Fruit fly (Drosophila melanogaster) whole organism, embryonic: Measurements from ENCODE around the gene CG13893.
A peak's percentile ranks its signal among the peaks of the same experiment; 100 is the strongest.

Experiments
- ATbp ChIP-seq: fragments of 200-800 bp; sonication (Bioruptor generic); optimal IDR thresholded peaks from 2 replicates; lab custom pipeline; 2017; ENCODE audit warnings: missing biosample characterization, mild to moderate bottlenecking, missing genetic modification characterization, missing genetic modification reagents
- Atf-2 ChIP-seq: fragments of 200-800 bp; sonication (Bioruptor generic); optimal IDR thresholded peaks from 2 replicates; lab custom pipeline; 2016; ENCODE audit warnings: missing biosample characterization, missing genetic modification characterization
- Awh ChIP-seq: fragments of 200-800 bp; sonication (Bioruptor generic); IDR thresholded peaks from 2 replicates; pipeline ENCODE4, ENCODE4 v1.3.6; 2022; ENCODE audit warnings: missing biosample characterization, missing genetic modification characterization
- Bdp1 ChIP-seq: fragments of 200-800 bp; sonication (Bioruptor generic); optimal IDR thresholded peaks from 3 replicates; lab custom pipeline; 2016; ENCODE audit warnings: missing biosample characterization, missing genetic modification characterization
- CG1024 ChIP-seq: fragments of 200-800 bp; sonication (Bioruptor generic); IDR thresholded peaks from 2 replicates; pipeline ENCODE4 v1.3.6; 2022; ENCODE audit warnings: missing biosample characterization, missing genetic modification characterization
- CG10431 ChIP-seq: fragments of 200-800 bp; sonication (Bioruptor generic); optimal IDR thresholded peaks from 3 replicates; lab custom pipeline; 2018; ENCODE audit warnings: missing biosample characterization, mild to moderate bottlenecking, missing genetic modification characterization
- CG12236 ChIP-seq: fragments of 200-800 bp; sonication (Bioruptor generic); optimal IDR thresholded peaks from 2 replicates; lab custom pipeline; 2016; ENCODE audit warnings: missing biosample characterization, missing genetic modification characterization
- CG1647 ChIP-seq: fragments of 200-800 bp; sonication (Bioruptor generic); optimal IDR thresholded peaks from 3 replicates; lab custom pipeline; 2016; ENCODE audit warnings: missing biosample characterization, missing genetic modification characterization
- CG17612 ChIP-seq: fragments of 200-800 bp; sonication (Bioruptor generic); IDR thresholded peaks from 2 replicates; pipeline ENCODE4 v1.3.6; 2022; ENCODE audit warnings: missing biosample characterization, missing genetic modification characterization
- CG30403 ChIP-seq: fragments of 200-800 bp; sonication (Bioruptor generic); optimal IDR thresholded peaks from 3 replicates; lab custom pipeline; 2016; ENCODE audit warnings: missing biosample characterization, missing genetic modification characterization
- CG3995 ChIP-seq: fragments of 200-800 bp; sonication (Bioruptor generic); optimal IDR thresholded peaks from 3 replicates; lab custom pipeline; 2016; ENCODE audit warnings: missing biosample characterization, missing genetic modification characterization
- CG43689 ChIP-seq: fragments of 200-800 bp; sonication (Bioruptor generic); IDR thresholded peaks from 2 replicates; pipeline ENCODE4 v1.3.6; 2022; ENCODE audit warnings: missing biosample characterization, missing genetic modification characterization
- CG4707 ChIP-seq: fragments of 200-800 bp; sonication (Bioruptor generic); optimal IDR thresholded peaks from 2 replicates; lab custom pipeline; 2018; ENCODE audit warnings: missing biosample characterization, mild to moderate bottlenecking, missing genetic modification characterization, moderate library complexity
- CG4854 ChIP-seq: fragments of 200-800 bp; sonication (Bioruptor generic); optimal IDR thresholded peaks from 2 replicates; lab custom pipeline; 2016; ENCODE audit warnings: missing biosample characterization, missing genetic modification characterization, inconsistent platforms
- CG8478 ChIP-seq: fragments of >200 bp; optimal IDR thresholded peaks from 2 replicates; lab custom pipeline; 2018
- CG8765 ChIP-seq: fragments of 200-800 bp; sonication (Bioruptor generic); IDR thresholded peaks from 2 replicates; pipeline ENCODE4 v1.3.6; 2022; ENCODE audit warnings: missing biosample characterization, missing genetic modification characterization
- CG9609 ChIP-seq: fragments of 200-800 bp; sonication (Bioruptor generic); optimal IDR thresholded peaks from 3 replicates; lab custom pipeline; 2016; ENCODE audit warnings: missing biosample characterization, missing genetic modification characterization
- CG9797 ChIP-seq: fragments of 200-800 bp; sonication (Bioruptor generic); optimal IDR thresholded peaks from 3 replicates; lab custom pipeline; 2018; ENCODE audit warnings: missing biosample characterization, mild to moderate bottlenecking, missing genetic modification characterization
- CHES-1-like ChIP-seq: fragments of 200-800 bp; sonication (Bioruptor generic); optimal IDR thresholded peaks from 2 replicates; lab custom pipeline; 2016; ENCODE audit warnings: missing biosample characterization, missing genetic modification characterization
- Dek ChIP-seq: fragments of 200-800 bp; sonication (Bioruptor generic); optimal IDR thresholded peaks from 3 replicates; lab custom pipeline; 2019; ENCODE audit warnings: missing biosample characterization, mild to moderate bottlenecking, missing genetic modification characterization, moderate library complexity
- Ets97D ChIP-seq: fragments of 200-800 bp; sonication (Bioruptor generic); optimal IDR thresholded peaks from 3 replicates; lab custom pipeline; 2016; ENCODE audit warnings: missing biosample characterization, missing genetic modification characterization
- Fer2 ChIP-seq: fragments of 200-800 bp; sonication (Bioruptor generic); optimal IDR thresholded peaks from 2 replicates; lab custom pipeline; 2018; ENCODE audit warnings: missing biosample characterization, mild to moderate bottlenecking, missing genetic modification characterization, moderate library complexity
- Gug ChIP-seq: fragments of 200-800 bp; sonication (Bioruptor generic); IDR thresholded peaks from 4 replicates; pipeline ENCODE4 v1.3.6; 2022; ENCODE audit warnings: missing biosample characterization, missing genetic modification characterization
- H15 ChIP-seq: fragments of 200-800 bp; sonication (Bioruptor generic); IDR thresholded peaks from 3 replicates; pipeline ENCODE4 v1.3.6; 2022; ENCODE audit warnings: missing biosample characterization, missing genetic modification characterization
- Hmx ChIP-seq: fragments of 200-800 bp; sonication (Bioruptor generic); optimal IDR thresholded peaks from 2 replicates; lab custom pipeline; 2016; ENCODE audit warnings: missing biosample characterization, missing genetic modification characterization
- Med ChIP-seq: fragments of 200-800 bp; sonication (Bioruptor generic); peaks from one replicate; lab custom pipeline; 2016; ENCODE audit warnings: missing biosample characterization, missing genetic modification characterization, mild to moderate bottlenecking, inconsistent platforms, moderate library complexity
- Oli ChIP-seq: fragments of 200-800 bp; sonication (Bioruptor generic); optimal IDR thresholded peaks from 2 replicates; lab custom pipeline; 2018; ENCODE audit warnings: missing biosample characterization, mild to moderate bottlenecking, missing genetic modification characterization, moderate library complexity
- Spps ChIP-seq: fragments of 200-800 bp; sonication (Bioruptor generic); optimal IDR thresholded peaks from 2 replicates; lab custom pipeline; 2018; ENCODE audit warnings: missing biosample characterization, mild to moderate bottlenecking, missing genetic modification characterization
- Tbp ChIP-seq: fragments of >200 bp; optimal IDR thresholded peaks from 2 replicates; lab custom pipeline; 2018; ENCODE audit warnings: missing biosample characterization, missing genetic modification characterization
- Usf ChIP-seq: fragments of 200-800 bp; sonication (Bioruptor generic); optimal IDR thresholded peaks from 2 replicates; lab custom pipeline; 2017; ENCODE audit warnings: missing genotype, missing biosample characterization, missing genetic modification characterization
- ab ChIP-seq: fragments of 200-800 bp; sonication (Bioruptor generic); optimal IDR thresholded peaks from 2 replicates; lab custom pipeline; 2016; ENCODE audit warnings: missing biosample characterization, missing genetic modification characterization
- aop ChIP-seq: fragments of 200-800 bp; sonication (Bioruptor generic); IDR thresholded peaks from 2 replicates; pipeline ENCODE4 v1.3.6; 2022; ENCODE audit warnings: missing biosample characterization, missing genetic modification characterization
- btn ChIP-seq: fragments of 200-800 bp; sonication (Bioruptor generic); optimal IDR thresholded peaks from 2 replicates; lab custom pipeline; 2016; ENCODE audit warnings: missing biosample characterization, missing genetic modification characterization
- cas ChIP-seq: fragments of 200-800 bp; sonication (Bioruptor generic); IDR thresholded peaks from 2 replicates; pipeline ENCODE4 v1.3.6; 2022; ENCODE audit warnings: missing biosample characterization, missing genetic modification characterization
- crc ChIP-seq: fragments of 200-800 bp; sonication (Bioruptor generic); optimal IDR thresholded peaks from 2 replicates; lab custom pipeline; 2016; ENCODE audit warnings: missing biosample characterization, missing genetic modification characterization
- dimm ChIP-seq: fragments of 200-800 bp; sonication (Bioruptor generic); IDR thresholded peaks from 2 replicates; pipeline ENCODE4 v1.3.6; 2022; ENCODE audit warnings: missing biosample characterization, missing genetic modification characterization
- gcm ChIP-seq: fragments of 200-800 bp; sonication (Bioruptor generic); optimal IDR thresholded peaks from 2 replicates; lab custom pipeline; 2019; ENCODE audit warnings: missing biosample characterization, mild to moderate bottlenecking, missing genetic modification characterization, moderate library complexity
- nom ChIP-seq: fragments of 200-800 bp; sonication (Bioruptor generic); optimal IDR thresholded peaks from 2 replicates; lab custom pipeline; 2017; ENCODE audit warnings: missing biosample characterization, missing genetic modification characterization, mild to moderate bottlenecking, moderate library complexity, missing genetic modification reagents
- pzg ChIP-seq: fragments of 200-800 bp; sonication (Bioruptor generic); optimal IDR thresholded peaks from 3 replicates; lab custom pipeline; 2018; ENCODE audit warnings: missing biosample characterization, mild to moderate bottlenecking, missing genetic modification characterization, moderate library complexity
- row ChIP-seq: fragments of 200-800 bp; sonication (Bioruptor generic); IDR thresholded peaks from 3 replicates; pipeline ENCODE4 v1.3.6; 2022; ENCODE audit warnings: missing biosample characterization, missing genetic modification characterization
- sima ChIP-seq: fragments of 200-800 bp; sonication (Bioruptor generic); optimal IDR thresholded peaks from 2 replicates; lab custom pipeline; 2016; ENCODE audit warnings: missing biosample characterization, missing genetic modification characterization
- sisA ChIP-seq: fragments of 200-800 bp; sonication (Bioruptor generic); IDR thresholded peaks from 2 replicates; pipeline ENCODE4 v1.3.6; 2022; ENCODE audit warnings: missing biosample characterization, missing genetic modification characterization
- stc ChIP-seq: fragments of 200-800 bp; sonication (Bioruptor generic); IDR thresholded peaks from 2 replicates; pipeline ENCODE4 v1.3.6; 2022; ENCODE audit warnings: missing biosample characterization, missing genetic modification characterization
- tap ChIP-seq: fragments of 200-800 bp; optimal IDR thresholded peaks from 3 replicates; lab custom pipeline; 2019; ENCODE audit warnings: missing biosample characterization, mild to moderate bottlenecking, missing genetic modification characterization, moderate library complexity
- tup ChIP-seq: fragments of 200-800 bp; sonication (Bioruptor generic); optimal IDR thresholded peaks from 2 replicates; lab custom pipeline; 2016; ENCODE audit warnings: missing biosample characterization, mild to moderate bottlenecking, missing genetic modification characterization, moderate library complexity

The CG13893 gene

DNA sequence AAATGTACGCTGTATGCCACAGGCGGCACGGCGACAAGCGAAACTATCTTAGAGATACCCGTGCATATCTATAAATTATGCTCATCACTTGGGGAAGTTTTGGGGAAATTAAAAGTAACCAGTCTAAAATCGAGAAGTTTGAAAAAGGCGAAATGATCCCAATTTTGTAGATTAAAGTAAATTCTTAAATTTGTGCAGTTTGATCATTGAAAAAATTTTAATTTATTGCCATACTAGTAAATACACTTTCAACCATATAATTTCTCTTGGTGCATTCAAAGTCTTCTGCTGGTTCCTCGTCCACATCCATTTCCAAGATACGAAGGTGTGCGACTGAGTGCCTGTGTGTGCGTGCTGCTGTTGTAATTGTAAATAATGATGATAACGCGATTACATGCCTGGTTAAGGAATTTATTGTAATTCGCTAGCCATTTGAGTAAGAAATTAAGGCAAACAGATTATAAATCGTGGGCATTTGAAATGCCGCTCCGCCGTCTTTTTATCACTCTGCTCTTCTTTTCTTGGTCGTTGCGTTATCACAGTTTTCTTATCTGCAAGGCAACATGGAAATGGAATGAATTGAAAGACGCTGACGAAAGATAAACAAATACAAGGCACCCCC is 11.7 kb upstream of the CG13893 start (continued):
- TF ChIP-seq CG4854 (GFP tag; lab: Kevin White, UChicago) (peak; percentile 57), gcm (GFP tag; lab: Kevin White, UChicago) (peak; percentile 89), Atf-2 (GFP tag; lab: Kevin White, UChicago) (peak; percentile 81), Med (peak; percentile 94), sima (GFP tag; lab: Kevin White, UChicago) (peak; percentile 68), Fer2 (tag; lab: Kevin White, UChicago) (peak; percentile 32), nom (GFP tag; lab: Kevin White, UChicago) (no peak), sisA (GFP tag; lab: Robert Waterston, UW) (peak; percentile 82), CG43689 (peak; percentile 82), CG30403 (GFP tag; lab: Kevin White, UChicago) (peak; percentile 93), btn (GFP tag; lab: Kevin White, UChicago) (peak; percentile 83), CG12236 (peak; percentile 79), CG1647 (GFP tag; lab: Kevin White, UChicago) (peak; percentile 74), dimm (GFP tag; lab: Robert Waterston, UW) (peak; percentile 64), CG3995 (peak; percentile 26), crc (peak; percentile 69), ab (peak; percentile 32), Bdp1 (GFP tag; lab: Kevin White, UChicago) (peak; percentile 73), Ets97D (GFP tag; lab: Kevin White, UChicago) (peak; percentile 34), Spps (peak; percentile 86), CG4707 (GFP tag; lab: Kevin White, UChicago) (peak; percentile 45), CG17612 (GFP tag; lab: Robert Waterston, UW) (0 out of 2 replicates have a peak, but pooled peaks have one; percentile 37), row (GFP tag; lab: Robert Waterston, UW) (peak; percentile 94), Usf (GFP tag; lab: Kevin White, UChicago) (peak; percentile 13), Hmx (GFP tag; lab: Kevin White, UChicago) (peak; percentile 29), Tbp (GFP tag; lab: Kevin White, UChicago) (no peak), CG10431 (GFP tag; lab: Kevin White, UChicago) (no peak), Gug (GFP tag; lab: Robert Waterston, UW) (peak; percentile 52; the same call in 2 of the 4 replicates), CG8765 (GFP tag; lab: Robert Waterston, UW) (no peak; the same call in 1 of the 2 replicates), CG9797 (no peak), CG1024 (peak; percentile 74), CG9609 (GFP tag; lab: Kevin White, UChicago) (peak; percentile 79), CG8478 (lab: Kevin White, UChicago) (no peak), tup (peak; percentile 43), ATbp (GFP tag; lab: Kevin White, UChicago) (peak; percentile 86), Awh (GFP tag; lab: Robert Waterston, UW) (peak; percentile 89), CHES-1-like (GFP tag; lab: Kevin White, UChicago) (peak; percentile 83), pzg (GFP tag; lab: Kevin White, UChicago) (no peak), H15 (GFP tag; lab: Robert Waterston, UW) (peak; percentile 91), Dek (peak; percentile 71), cas (GFP tag; lab: Robert Waterston, UW) (peak; percentile 36; the same call in 1 of the 2 replicates), aop (GFP tag; lab: Robert Waterston, UW) (peak; percentile 73), tap (peak; percentile 89), stc (peak; percentile 91), Oli (tag; lab: Kevin White, UChicago) (peak; percentile 94)
